Fruit fly (Drosophila melanogaster): Measurements from ENCODE around the gene CG34178.

The CG34178 gene

DNA sequence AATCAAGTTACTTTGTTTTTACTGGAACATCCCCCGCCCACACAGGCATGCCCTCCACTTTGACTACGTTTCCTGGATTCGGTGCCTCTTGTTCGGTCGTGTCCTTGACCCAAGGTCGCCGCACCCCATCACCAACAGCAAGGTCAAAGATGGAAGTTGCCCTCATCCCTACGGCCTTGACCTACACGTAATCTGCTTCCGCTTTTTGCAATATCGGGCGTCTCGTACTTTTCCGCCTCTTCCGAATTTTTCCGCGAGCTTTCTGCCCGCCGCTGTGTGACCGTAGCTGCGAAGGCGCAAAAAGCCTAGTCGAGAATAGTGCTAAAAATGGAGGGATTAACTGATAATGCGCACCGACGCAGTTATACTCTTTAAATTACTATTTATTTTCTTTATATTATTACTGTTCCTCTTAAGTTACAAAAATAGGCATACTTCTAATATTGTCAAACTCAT, 22.9 kb downstream of the CG34178 start, which contains the start of gene Gs1l (continued):
- TF ChIP-seq wdn (GFP tag; IDR thresholded peaks at IDR 0.05), result no peak
- no peak for TF ChIP-seq ssp (GFP tag; IDR thresholded peaks at IDR 0.05)
- TF ChIP-seq CG14050 (GFP tag; IDR thresholded peaks at IDR 0.05), result no peak
- TF ChIP-seq CG2712 (tag; optimal IDR thresholded peaks at IDR 0.05), result peak; percentile 34
- no peak for TF ChIP-seq HmgZ (tag; optimal IDR thresholded peaks at IDR 0.05)
- no peak; the same call in 1 of the 2 replicates for TF ChIP-seq CG13287 (GFP tag; IDR thresholded peaks at IDR 0.05; ENCODE audit: partially characterized antibody)
- peak; percentile 17 for TF ChIP-seq CG11504 (tag; optimal IDR thresholded peaks at IDR 0.05)
- peak; percentile 54 for TF ChIP-seq Dp (GFP tag; optimal IDR thresholded peaks at IDR 0.05)
- TF ChIP-seq CG15073 (GFP tag; optimal IDR thresholded peaks at IDR 0.05), result no peak
- TF ChIP-seq CG11560 (tag; IDR thresholded peaks at IDR 0.05), result no peak
- TF ChIP-seq CG10543 (GFP tag; optimal IDR thresholded peaks at IDR 0.05), result no peak
- TF ChIP-seq CG2120 (GFP tag; optimal IDR thresholded peaks at IDR 0.05), result peak; percentile 24
- TF ChIP-seq CG31441 (GFP tag; IDR thresholded peaks at IDR 0.05), result 0 out of 2 replicates have a peak, but pooled peaks have one; percentile 24
- peak; percentile 71 for TF ChIP-seq rib (GFP tag; IDR thresholded peaks at IDR 0.05)
- TF ChIP-seq usp (GFP tag; optimal IDR thresholded peaks at IDR 0.05), result no peak
- no peak for TF ChIP-seq stwl (tag; optimal IDR thresholded peaks at IDR 0.05)
- no peak for TF ChIP-seq CG1647 (GFP tag; optimal IDR thresholded peaks at IDR 0.05)
- TF ChIP-seq Sry-δ (GFP tag; optimal IDR thresholded peaks at IDR 0.05), result no peak
- no peak for TF ChIP-seq CG4854 (GFP tag; optimal IDR thresholded peaks at IDR 0.05)
- TF ChIP-seq CG10366 (GFP tag; IDR thresholded peaks at IDR 0.05), result no peak
- TF ChIP-seq nerfin-1 (tag; optimal IDR thresholded peaks at IDR 0.05), result no peak
- TF ChIP-seq wek (GFP tag; optimal IDR thresholded peaks at IDR 0.05), result no peak
- TF ChIP-seq CG12104 (GFP tag; optimal IDR thresholded peaks at IDR 0.05), result no peak
- no peak for TF ChIP-seq CG32767 (GFP tag; IDR thresholded peaks at IDR 0.05)
- no peak for TF ChIP-seq Abd-B (GFP tag; optimal IDR thresholded peaks at IDR 0.05)
- TF ChIP-seq CG10147 (GFP tag; optimal IDR thresholded peaks at IDR 0.05), result peak; percentile 24
- TF ChIP-seq CG33213 (GFP tag; optimal IDR thresholded peaks at IDR 0.05), result no peak
- TF ChIP-seq twi (tag; optimal IDR thresholded peaks at IDR 0.05), result no peak
- no peak for TF ChIP-seq knrl (GFP tag; IDR thresholded peaks at IDR 0.05; ENCODE audit: partially characterized antibody)
- TF ChIP-seq Hr3 (GFP tag; optimal IDR thresholded peaks at IDR 0.05), result no peak
- no peak for TF ChIP-seq repo (GFP tag; optimal IDR thresholded peaks at IDR 0.05)
- TF ChIP-seq dimm (GFP tag; IDR thresholded peaks at IDR 0.05), result no peak
- TF ChIP-seq slou (GFP tag; optimal IDR thresholded peaks at IDR 0.05), result no peak
- no peak for TF ChIP-seq CG8388 (GFP tag; optimal IDR thresholded peaks at IDR 0.05)
- TF ChIP-seq Meics (GFP tag; optimal IDR thresholded peaks at IDR 0.05), result peak; percentile 19
- TF ChIP-seq insv (GFP tag; optimal IDR thresholded peaks at IDR 0.05), result no peak
- peak; percentile 28; the same call in 1 of the 2 replicates for TF ChIP-seq E2f1 (GFP tag; IDR thresholded peaks at IDR 0.05)
- TF ChIP-seq sens (GFP tag), result peak; percentile 61
- peak; percentile 38 for TF ChIP-seq Dek (tag; optimal IDR thresholded peaks at IDR 0.05)
- TF ChIP-seq klu (GFP tag; IDR thresholded peaks at IDR 0.05), result no peak
- TF ChIP-seq CG8089 (GFP tag; optimal IDR thresholded peaks at IDR 0.05), result no peak
- TF ChIP-seq vvl (GFP tag; IDR thresholded peaks at IDR 0.05), result no peak; the same call in 1 of the 2 replicates
- no peak for TF ChIP-seq Sin3A (optimal IDR thresholded peaks at IDR 0.05)
- peak; percentile 33 for TF ChIP-seq grau (tag; optimal IDR thresholded peaks at IDR 0.05)
- no peak for TF ChIP-seq B-H1 (GFP tag; IDR thresholded peaks at IDR 0.05)
- 0 out of 2 replicates have a peak, but pooled peaks have one; percentile 8 for TF ChIP-seq CG11696 (GFP tag; IDR thresholded peaks at IDR 0.05)
- peak; percentile 33; the same call in 1 of the 2 replicates for TF ChIP-seq CG32532 (GFP tag; IDR thresholded peaks at IDR 0.05)
- no peak for TF ChIP-seq sqz (GFP tag; optimal IDR thresholded peaks at IDR 0.05)
- TF ChIP-seq NK7.1 (GFP tag; optimal IDR thresholded peaks at IDR 0.05), result no peak
- TF ChIP-seq cg (GFP tag; optimal IDR thresholded peaks at IDR 0.05), result no peak
- peak; percentile 42 for TF ChIP-seq Fer1 (GFP tag; optimal IDR thresholded peaks at IDR 0.05)
- no peak for TF ChIP-seq NC2α (GFP tag; optimal IDR thresholded peaks at IDR 0.05)
